Fruit fly (Drosophila melanogaster) whole organism, embryonic: Measurements from ENCODE around the gene Acp36DE.

Experiments
- Abd-B ChIP-seq: fragments of 200-800 bp; sonication (Bioruptor generic); optimal IDR thresholded peaks from 2 replicates; lab custom pipeline; 2018; ENCODE audit warnings: missing biosample characterization, mild to moderate bottlenecking, missing genetic modification characterization, moderate library complexity
- Adf1 ChIP-seq: fragments of 200-800 bp; sonication (Bioruptor generic); IDR thresholded peaks from 2 replicates; pipeline ENCODE4 v1.3.6; 2022; ENCODE audit warnings: missing biosample characterization, missing genetic modification characterization
- B-H1 ChIP-seq: fragments of 200-800 bp; sonication (Bioruptor generic); IDR thresholded peaks from 3 replicates; pipeline ENCODE4 v1.3.6; 2022; ENCODE audit warnings: missing biosample characterization, missing genetic modification characterization
- Bgb ChIP-seq: fragments of 200-800 bp; sonication (Bioruptor generic); IDR thresholded peaks from 2 replicates; pipeline ENCODE4 v1.3.6; 2022; ENCODE audit warnings: missing biosample characterization, missing genetic modification characterization; ENCODE audit not compliant: partially characterized antibody
- Bteb2 ChIP-seq: fragments of 200-800 bp; sonication (Bioruptor generic); optimal IDR thresholded peaks from 2 replicates; lab custom pipeline; 2016; ENCODE audit warnings: missing biosample characterization, missing genetic modification characterization
- CG14965 ChIP-seq: fragments of 200-800 bp; sonication (Bioruptor generic); optimal IDR thresholded peaks from 2 replicates; lab custom pipeline; 2016; ENCODE audit warnings: missing biosample characterization, missing genetic modification characterization, borderline replicate concordance
- CG17612 ChIP-seq: fragments of 200-800 bp; sonication (Bioruptor generic); IDR thresholded peaks from 2 replicates; pipeline ENCODE4 v1.3.6; 2022; ENCODE audit warnings: missing biosample characterization, missing genetic modification characterization
- CG18476 ChIP-seq: fragments of 200-800 bp; sonication (Bioruptor generic); optimal IDR thresholded peaks from 2 replicates; lab custom pipeline; 2016; ENCODE audit warnings: missing biosample characterization, mild to moderate bottlenecking, missing genetic modification characterization
- CG30020 ChIP-seq: fragments of 200-800 bp; optimal IDR thresholded peaks from 2 replicates; lab custom pipeline; 2019; ENCODE audit warnings: missing biosample characterization, mild to moderate bottlenecking, missing genetic modification characterization, moderate library complexity
- CG31224 ChIP-seq: fragments of 200-800 bp; sonication (Bioruptor generic); IDR thresholded peaks from 2 replicates; pipeline ENCODE4 v1.3.6; 2022; ENCODE audit warnings: missing biosample characterization, missing genetic modification characterization
- CG3407 ChIP-seq: fragments of 200-800 bp; sonication (Bioruptor generic); optimal IDR thresholded peaks from 2 replicates; lab custom pipeline; 2018; ENCODE audit warnings: missing biosample characterization, mild to moderate bottlenecking, missing genetic modification characterization
- CG3838 ChIP-seq: fragments of 200-800 bp; sonication (Bioruptor generic); optimal IDR thresholded peaks from 3 replicates; lab custom pipeline; 2016; ENCODE audit warnings: missing biosample characterization, missing genetic modification characterization
- CG4282 ChIP-seq: fragments of 200-800 bp; sonication (Bioruptor generic); optimal IDR thresholded peaks from 2 replicates; lab custom pipeline; 2016; ENCODE audit warnings: missing biosample characterization, missing genetic modification characterization
- CG43689 ChIP-seq: fragments of 200-800 bp; sonication (Bioruptor generic); IDR thresholded peaks from 2 replicates; pipeline ENCODE4 v1.3.6; 2022; ENCODE audit warnings: missing biosample characterization, missing genetic modification characterization
- CG4404 ChIP-seq: fragments of 200-800 bp; sonication (Bioruptor generic); IDR thresholded peaks from 2 replicates; pipeline ENCODE4 v1.3.6; 2022; ENCODE audit warnings: missing biosample characterization, missing genetic modification characterization
- CG4707 ChIP-seq: fragments of 200-800 bp; sonication (Bioruptor generic); optimal IDR thresholded peaks from 2 replicates; lab custom pipeline; 2018; ENCODE audit warnings: missing biosample characterization, mild to moderate bottlenecking, missing genetic modification characterization, moderate library complexity
- CG5180 ChIP-seq: fragments of 200-800 bp; sonication (Bioruptor generic); optimal IDR thresholded peaks from 3 replicates; lab custom pipeline; 2017; ENCODE audit warnings: missing biosample characterization, missing genetic modification characterization, mild to moderate bottlenecking, moderate library complexity, missing genetic modification reagents
- CG7963 ChIP-seq: fragments of 200-800 bp; sonication (Bioruptor generic); IDR thresholded peaks from 3 replicates; pipeline ENCODE4 v1.3.6; 2022; ENCODE audit warnings: missing biosample characterization, missing genetic modification characterization; ENCODE audit not compliant: partially characterized antibody
- Deaf1 ChIP-seq: fragments of 200-800 bp; optimal IDR thresholded peaks from 3 replicates; lab custom pipeline; 2019; ENCODE audit warnings: missing biosample characterization, mild to moderate bottlenecking, missing genetic modification characterization, moderate library complexity
- Dip2 ChIP-seq: fragments of 200-800 bp; sonication (Bioruptor generic); IDR thresholded peaks from 2 replicates; pipeline ENCODE4 v1.3.6; 2022; ENCODE audit warnings: missing biosample characterization, missing genetic modification characterization
- Doc3 ChIP-seq: fragments of 200-800 bp; sonication (Bioruptor generic); IDR thresholded peaks from 3 replicates; pipeline ENCODE4 v1.3.6; 2022; ENCODE audit warnings: missing biosample characterization, missing genetic modification characterization; ENCODE audit not compliant: partially characterized antibody
- Drgx ChIP-seq: fragments of 200-800 bp; sonication (Bioruptor generic); IDR thresholded peaks from 2 replicates; pipeline ENCODE4 v1.3.6; 2022; ENCODE audit warnings: missing biosample characterization, missing genetic modification characterization
- Elba2 ChIP-seq: fragments of 200-800 bp; sonication (Bioruptor generic); optimal IDR thresholded peaks from 3 replicates; lab custom pipeline; 2016; ENCODE audit warnings: missing biosample characterization, missing genetic modification characterization
- HLH3B ChIP-seq: fragments of 200-800 bp; sonication (Bioruptor generic); IDR thresholded peaks from 2 replicates; pipeline ENCODE4 v1.3.6; 2022; ENCODE audit warnings: missing biosample characterization, missing genetic modification characterization
- Hey ChIP-seq: fragments of 200-800 bp; sonication (Bioruptor generic); optimal IDR thresholded peaks from 3 replicates; lab custom pipeline; 2018; ENCODE audit warnings: missing biosample characterization, mild to moderate bottlenecking, missing genetic modification characterization
- Hmr ChIP-seq: fragments of 200-800 bp; sonication (Bioruptor generic); optimal IDR thresholded peaks from 3 replicates; lab custom pipeline; 2017; ENCODE audit warnings: mild to moderate bottlenecking, missing biosample characterization, missing genetic modification reagents, missing genetic modification characterization
- Jarid2 ChIP-seq: fragments of 200-800 bp; sonication (Bioruptor generic); optimal IDR thresholded peaks from 3 replicates; lab custom pipeline; 2017; ENCODE audit warnings: mild to moderate bottlenecking, missing biosample characterization, missing genetic modification reagents, missing genetic modification characterization
- Mad ChIP-seq: fragments of 200-800 bp; sonication (Bioruptor generic); optimal IDR thresholded peaks from 2 replicates; lab custom pipeline; 2016; ENCODE audit warnings: missing biosample characterization, missing genetic modification characterization
- Oli ChIP-seq: fragments of 200-800 bp; sonication (Bioruptor generic); optimal IDR thresholded peaks from 2 replicates; lab custom pipeline; 2018; ENCODE audit warnings: missing biosample characterization, mild to moderate bottlenecking, missing genetic modification characterization, moderate library complexity
- Rfx ChIP-seq: fragments of 200-800 bp; sonication (Bioruptor generic); IDR thresholded peaks from 2 replicates; pipeline ENCODE4 v1.3.6; 2022; ENCODE audit warnings: missing biosample characterization, missing genetic modification characterization
- Sin3A ChIP-seq: fragments of >200 bp; optimal IDR thresholded peaks from 2 replicates; lab custom pipeline; 2018
- ap ChIP-seq: fragments of 200-800 bp; sonication (Bioruptor generic); IDR thresholded peaks from 2 replicates; pipeline ENCODE4 v1.3.6; 2022; ENCODE audit warnings: missing biosample characterization, missing genetic modification characterization
- crc ChIP-seq: fragments of 200-800 bp; sonication (Bioruptor generic); optimal IDR thresholded peaks from 2 replicates; lab custom pipeline; 2016; ENCODE audit warnings: missing biosample characterization, missing genetic modification characterization
- da ChIP-seq: fragments of 200-800 bp; sonication (Bioruptor generic); optimal IDR thresholded peaks from 2 replicates; lab custom pipeline; 2016; ENCODE audit warnings: missing biosample characterization, missing genetic modification characterization
- dmrt11E ChIP-seq: fragments of 200-800 bp; sonication (Bioruptor generic); optimal IDR thresholded peaks from 3 replicates; lab custom pipeline; 2018; ENCODE audit warnings: missing biosample characterization, mild to moderate bottlenecking, missing genetic modification characterization, moderate library complexity
- ems ChIP-seq: fragments of 200-800 bp; sonication (Bioruptor generic); optimal IDR thresholded peaks from 3 replicates; lab custom pipeline; 2016; ENCODE audit warnings: missing biosample characterization, missing genetic modification characterization
- exex ChIP-seq: fragments of 200-800 bp; sonication (Bioruptor generic); optimal IDR thresholded peaks from 4 replicates; lab custom pipeline; 2018; ENCODE audit warnings: missing biosample characterization, mild to moderate bottlenecking, missing genetic modification characterization, moderate library complexity
- fu2 ChIP-seq: fragments of 200-800 bp; sonication (Bioruptor generic); optimal IDR thresholded peaks from 2 replicates; lab custom pipeline; 2016; ENCODE audit warnings: missing biosample characterization, missing genetic modification characterization
- gem ChIP-seq: fragments of 200-800 bp; sonication (Bioruptor generic); optimal IDR thresholded peaks from 2 replicates; lab custom pipeline; 2019; ENCODE audit warnings: missing biosample characterization, mild to moderate bottlenecking, missing genetic modification characterization, moderate library complexity
- grau ChIP-seq: fragments of 200-800 bp; optimal IDR thresholded peaks from 3 replicates; lab custom pipeline; 2019; ENCODE audit warnings: missing biosample characterization, mild to moderate bottlenecking, missing genetic modification characterization, moderate library complexity
- hth ChIP-seq: fragments of >200 bp; optimal IDR thresholded peaks from 2 replicates; lab custom pipeline; 2017; ENCODE audit warnings: inconsistent platforms
- insv ChIP-seq, 2 experiments: fragments of 200-800 bp; sonication (Bioruptor generic); optimal IDR thresholded peaks; 3 replicates each; lab custom pipeline; 2016 to 2018; ENCODE audit warnings: missing biosample characterization in 2 of 2, missing genetic modification characterization in 2 of 2
- mirr ChIP-seq: fragments of 200-800 bp; sonication (Bioruptor generic); optimal IDR thresholded peaks from 3 replicates; lab custom pipeline; 2018; ENCODE audit warnings: missing biosample characterization, mild to moderate bottlenecking, missing genetic modification characterization
- pum ChIP-seq: fragments of 200-800 bp; sonication (Bioruptor generic); optimal IDR thresholded peaks from 2 replicates; lab custom pipeline; 2016; ENCODE audit warnings: missing biosample characterization, missing genetic modification characterization
- ro ChIP-seq: fragments of 200-800 bp; sonication (Bioruptor generic); IDR thresholded peaks from 2 replicates; pipeline ENCODE4 v1.3.6; 2022; ENCODE audit warnings: missing biosample characterization, missing genetic modification characterization
- sim ChIP-seq: fragments of 200-800 bp; sonication (Bioruptor generic); IDR thresholded peaks from 2 replicates; pipeline ENCODE4 v1.3.6; 2022; ENCODE audit warnings: missing biosample characterization, missing genetic modification characterization
- sima ChIP-seq: fragments of 200-800 bp; sonication (Bioruptor generic); optimal IDR thresholded peaks from 2 replicates; lab custom pipeline; 2016; ENCODE audit warnings: missing biosample characterization, missing genetic modification characterization
- sr ChIP-seq: fragments of 200-800 bp; sonication (Bioruptor generic); IDR thresholded peaks from 3 replicates; pipeline ENCODE4 v1.3.6; 2022; ENCODE audit warnings: missing biosample characterization, missing genetic modification characterization
- tio ChIP-seq: fragments of 200-800 bp; sonication (Bioruptor generic); optimal IDR thresholded peaks from 2 replicates; lab custom pipeline; 2017; ENCODE audit warnings: missing biosample characterization, missing genetic modification characterization, inconsistent platforms
- twi ChIP-seq: fragments of 200-800 bp; optimal IDR thresholded peaks from 2 replicates; lab custom pipeline; 2019; ENCODE audit warnings: missing biosample characterization, mild to moderate bottlenecking, missing genetic modification characterization, moderate library complexity
- unc-4 ChIP-seq: fragments of 200-800 bp; sonication (Bioruptor generic); IDR thresholded peaks from 2 replicates; pipeline ENCODE4 v1.3.6; 2022; ENCODE audit warnings: missing biosample characterization, missing genetic modification characterization; ENCODE audit not compliant: partially characterized antibody
- zen ChIP-seq: fragments of 200-800 bp; sonication (Bioruptor generic); optimal IDR thresholded peaks from 3 replicates; lab custom pipeline; 2018; ENCODE audit warnings: missing biosample characterization, mild to moderate bottlenecking, missing genetic modification characterization, moderate library complexity

The Acp36DE gene

DNA sequence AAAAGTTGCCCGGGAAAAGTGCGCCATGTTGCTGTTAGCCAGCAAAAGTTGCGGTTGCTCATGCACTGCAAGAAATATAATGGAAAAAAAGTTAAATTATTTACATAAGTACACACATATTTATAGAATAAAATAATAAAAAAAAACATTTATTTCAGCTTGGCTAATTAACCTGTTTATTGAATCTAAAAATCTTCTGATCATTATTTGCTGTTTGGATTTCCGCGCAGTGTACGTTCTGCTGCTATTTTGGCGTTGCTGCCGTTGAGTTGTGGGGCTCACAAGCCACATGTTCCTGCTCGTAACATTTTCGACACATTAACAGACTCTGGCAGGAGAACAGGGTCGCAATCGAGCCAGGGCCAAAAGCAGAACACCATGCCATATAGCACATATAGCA is 48.3 kb downstream of the Acp36DE start (continued):
- TF ChIP-seq ap: 0 out of 2 replicates have a peak, but pooled peaks have one; percentile 34
- TF ChIP-seq gem (tag; lab: Kevin White, UChicago): peak; percentile 84
- no peak for TF ChIP-seq Sin3A (lab: Kevin White, UChicago)
- TF ChIP-seq ro (GFP tag; lab: Robert Waterston, UW): no peak
- TF ChIP-seq fu2 (GFP tag; lab: Kevin White, UChicago): no peak
- no peak for TF ChIP-seq Bgb (GFP tag; lab: Robert Waterston, UW)
- no peak for TF ChIP-seq insv (GFP tag; optimal IDR thresholded peaks at IDR 0.05; lab: Kevin White, UChicago)
- 0 out of 2 replicates have a peak, but pooled peaks have one; percentile 9 for TF ChIP-seq Rfx (GFP tag; lab: Robert Waterston, UW)
- no peak for TF ChIP-seq twi (tag; lab: Kevin White, UChicago)
- peak; percentile 38; the same call in 1 of the 2 replicates for TF ChIP-seq CG4404 (GFP tag; lab: Robert Waterston, UW)
- peak; percentile 50 for TF ChIP-seq B-H1 (GFP tag; lab: Robert Waterston, UW)
- TF ChIP-seq mirr (GFP tag; lab: Kevin White, UChicago): no peak
- no peak for TF ChIP-seq CG4282 (GFP tag; lab: Kevin White, UChicago)
- TF ChIP-seq tio: peak; percentile 56
- peak; percentile 65 for TF ChIP-seq grau (tag; lab: Kevin White, UChicago)
- TF ChIP-seq exex (tag; lab: Kevin White, UChicago): no peak
- no peak for TF ChIP-seq Hey (tag; lab: Kevin White, UChicago)
- peak; percentile 24 for TF ChIP-seq zen (tag; lab: Kevin White, UChicago)
- no peak for TF ChIP-seq CG43689 (GFP tag; lab: Robert Waterston, UW)
- no peak for TF ChIP-seq sima (GFP tag; lab: Kevin White, UChicago)
- no peak for TF ChIP-seq pum (GFP tag; lab: Kevin White, UChicago)
- TF ChIP-seq CG18476: peak; percentile 3
- TF ChIP-seq CG3407: peak; percentile 40
- TF ChIP-seq CG17612: 0 out of 2 replicates have a peak, but pooled peaks have one; percentile 6
- TF ChIP-seq sim (GFP tag; lab: Robert Waterston, UW): no peak
- TF ChIP-seq Hmr (GFP tag; lab: Kevin White, UChicago): peak; percentile 32
- no peak for TF ChIP-seq da (GFP tag; lab: Kevin White, UChicago)
- TF ChIP-seq Elba2 (GFP tag; lab: Kevin White, UChicago): no peak
- TF ChIP-seq CG30020 (tag; lab: Kevin White, UChicago): no peak
- no peak for TF ChIP-seq Dip2
- peak; percentile 50 for TF ChIP-seq Abd-B (GFP tag; lab: Kevin White, UChicago)
- TF ChIP-seq Drgx (GFP tag; lab: Robert Waterston, UW): peak; percentile 85
- no peak for TF ChIP-seq CG7963 (GFP tag; lab: Robert Waterston, UW)
- peak; percentile 79 for TF ChIP-seq Oli
- TF ChIP-seq Deaf1: peak; percentile 37
- TF ChIP-seq hth (lab: Kevin White, UChicago): no peak
- TF ChIP-seq CG5180 (GFP tag; lab: Kevin White, UChicago): no peak
- peak; percentile 3 for TF ChIP-seq ems (GFP tag; lab: Kevin White, UChicago)
- peak; percentile 70 for TF ChIP-seq HLH3B
- no peak for TF ChIP-seq Doc3 (GFP tag; lab: Robert Waterston, UW)
- TF ChIP-seq CG3838 (GFP tag; lab: Kevin White, UChicago): no peak
- TF ChIP-seq CG31224 (GFP tag; lab: Robert Waterston, UW): peak; percentile 30; the same call in 1 of the 2 replicates
- TF ChIP-seq unc-4 (GFP tag; lab: Robert Waterston, UW): no peak
- TF ChIP-seq CG4707 (GFP tag; lab: Kevin White, UChicago): no peak
- no peak for TF ChIP-seq crc
- no peak for TF ChIP-seq Jarid2 (GFP tag; lab: Kevin White, UChicago)
- TF ChIP-seq dmrt11E (tag; lab: Kevin White, UChicago): peak; percentile 80
- no peak for TF ChIP-seq Adf1
- no peak for TF ChIP-seq Bteb2
- TF ChIP-seq CG14965 (GFP tag; lab: Kevin White, UChicago): no peak
- TF ChIP-seq sr (GFP tag; lab: Robert Waterston, UW): no peak
- no peak for TF ChIP-seq Mad
